Worm (Caenorhabditis elegans): ENCODE measurements around the gene pudl-2.
A peak's percentile ranks its signal among the peaks of the same experiment; 100 is the strongest.

pudl-2 gene

DNA sequence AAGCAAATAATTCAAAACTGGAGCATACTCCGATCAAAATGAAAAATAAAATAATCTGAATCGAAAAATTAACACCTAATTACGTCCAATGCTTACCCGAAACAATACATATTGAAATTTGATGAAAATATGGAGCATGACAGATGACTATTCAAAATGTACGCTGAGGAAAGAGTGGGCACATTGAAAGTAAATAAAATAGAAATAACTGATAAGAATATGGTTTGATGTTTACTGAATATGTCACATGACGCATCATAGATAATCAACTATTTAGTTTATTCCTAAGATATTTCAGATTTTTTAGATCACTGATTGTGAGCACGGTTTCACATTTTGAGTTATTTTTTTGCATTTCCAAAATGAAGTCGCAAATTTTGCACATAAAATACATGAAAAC is 36.3 kb upstream of the pudl-2 start, which contains the start of gene Y54G2A.52:
Y54G2A.52 (minus strand) TSS at position 348 of the 400 bp plus-strand sequence.
- peak; percentile 37; the same call in 1 of the 2 replicates for TF ChIP-seq php-3 (GFP tag; IDR thresholded peaks at IDR 0.05)
- TF ChIP-seq dve-1 (tag; optimal IDR thresholded peaks at IDR 0.05; ENCODE audit: insufficient read depth) = peak; percentile 87
- TF ChIP-seq madf-9 (GFP tag; conservative IDR thresholded peaks at IDR 0.05) = no peak
- TF ChIP-seq skn-1 (tag; optimal IDR thresholded peaks at IDR 0.05) = no peak
- peak in 1 of 2 experiments; percentile 57 for TF ChIP-seq daf-16 (GFP tag; optimal IDR thresholded peaks at IDR 0.05)
- peak; percentile 97 for TF ChIP-seq daf-16 (tag; optimal IDR thresholded peaks at IDR 0.05)
- TF ChIP-seq daf-19 (GFP tag; conservative IDR thresholded peaks at IDR 0.05) = no peak
- TF ChIP-seq nhr-28 (tag; optimal IDR thresholded peaks at IDR 0.05) = peak; percentile 35
- peak; percentile 44 for TF ChIP-seq ztf-7 (tag; optimal IDR thresholded peaks at IDR 0.05)
- peak; percentile 53 for TF ChIP-seq hlh-11 (tag; optimal IDR thresholded peaks at IDR 0.05)
- peak in 1 of 2 experiments; percentile 38 for TF ChIP-seq unc-62 (GFP tag; optimal IDR thresholded peaks at IDR 0.05 in 1 of 2)
- TF ChIP-seq unc-62 (tag; optimal IDR thresholded peaks at IDR 0.05) = no peak
- peak; percentile 52; the same call in 1 of the 2 replicates for TF ChIP-seq dmd-6 (GFP tag; IDR thresholded peaks at IDR 0.05)
- peak; percentile 56 for TF ChIP-seq hlh-30 (tag; optimal IDR thresholded peaks at IDR 0.05; ENCODE audit: insufficient read depth)
- peak; percentile 63 for TF ChIP-seq pqm-1 (tag; optimal IDR thresholded peaks at IDR 0.05)

DNA sequence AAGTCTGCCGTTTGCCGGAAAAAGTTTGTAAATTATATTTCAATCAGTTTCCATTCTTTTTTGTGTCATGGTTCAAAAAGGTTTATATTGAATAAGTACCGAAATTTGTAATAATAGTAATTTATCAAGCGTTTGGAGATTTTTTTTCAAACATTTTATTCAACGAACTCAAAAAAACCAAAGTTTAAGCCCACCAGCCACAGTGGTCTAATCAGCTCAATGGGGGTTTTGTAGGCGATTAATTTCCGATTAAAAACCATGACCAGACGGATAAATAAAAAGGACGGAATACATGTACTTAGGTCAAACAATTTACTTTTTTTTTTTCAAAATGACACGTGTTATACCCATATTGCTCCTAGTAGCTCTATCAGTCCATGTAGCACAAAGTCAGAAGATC is 35.2 kb upstream of the pudl-2 start, which contains the start of gene Y54G2A.10:
Y54G2A.10 (plus strand) TSS at position 301 of the 400 bp plus-strand sequence.
- TF ChIP-seq nhr-48 (tag; optimal IDR thresholded peaks at IDR 0.05) (no peak), snpc-1.2 (GFP tag; IDR thresholded peaks at IDR 0.05) (no peak), nhr-111 (GFP tag; optimal IDR thresholded peaks at IDR 0.05) (no peak), egl-27 (tag; optimal IDR thresholded peaks at IDR 0.05) (no peak), F44E2.7 (GFP tag; IDR thresholded peaks at IDR 0.05) (no peak), Y105C5A.15 (GFP tag; IDR thresholded peaks at IDR 0.05) (no peak), Y48G9A.11 (GFP tag; IDR thresholded peaks at IDR 0.05) (no peak), D1046.2 (GFP tag; IDR thresholded peaks at IDR 0.05) (no peak), nhr-76 (tag; optimal IDR thresholded peaks at IDR 0.05) (no peak), pha-4 (GFP tag; IDR thresholded peaks at IDR 0.05) (no peak), pha-4 (tag; optimal IDR thresholded peaks at IDR 0.05) (no peak), fos-1 (tag; optimal IDR thresholded peaks at IDR 0.05) (no peak), unc-62 (GFP tag; optimal IDR thresholded peaks at IDR 0.05 in 1 of 2) (no peak), unc-62 (tag; optimal IDR thresholded peaks at IDR 0.05) (no peak), sdz-12 (GFP tag; optimal IDR thresholded peaks at IDR 0.05) (no peak), nhr-41 (GFP tag; IDR thresholded peaks at IDR 0.05) (no peak), T26A8.4 (GFP tag; IDR thresholded peaks at IDR 0.05) (no peak), lin-15B (tag; optimal IDR thresholded peaks at IDR 0.05) (no peak), ceh-82 (tag; optimal IDR thresholded peaks at IDR 0.05) (no peak), ztf-7 (tag; optimal IDR thresholded peaks at IDR 0.05) (no peak), nhr-77 (tag; optimal IDR thresholded peaks at IDR 0.05) (no peak), madf-9 (GFP tag; conservative IDR thresholded peaks at IDR 0.05) (no peak)

DNA sequence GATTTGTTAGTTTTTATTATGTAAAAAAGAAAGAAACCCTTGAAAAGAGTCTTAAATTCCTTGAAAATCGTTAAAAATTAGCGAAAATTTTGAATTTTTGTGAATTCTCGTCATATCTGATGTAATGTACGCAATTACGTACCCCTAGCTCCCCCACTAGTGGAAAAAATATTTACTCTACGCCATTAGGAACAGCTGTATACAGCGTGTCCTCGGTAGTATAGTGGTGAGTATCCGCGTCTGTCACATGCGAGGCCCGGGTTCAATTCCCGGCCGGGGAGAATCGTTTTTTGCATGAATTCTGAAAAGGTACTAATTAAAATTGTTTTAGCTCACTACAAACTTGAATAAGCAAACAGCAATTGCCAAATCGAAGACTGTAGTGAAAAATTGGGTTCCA is 34.7 kb upstream of the pudl-2 start:
- peak; percentile 36; the same call in 1 of the 2 replicates for TF ChIP-seq lin-38 (GFP tag; IDR thresholded peaks at IDR 0.05)
- TF ChIP-seq aha-1 (tag) = peak; percentile 49
- no peak for TF ChIP-seq mep-1 (tag; optimal IDR thresholded peaks at IDR 0.05)

DNA sequence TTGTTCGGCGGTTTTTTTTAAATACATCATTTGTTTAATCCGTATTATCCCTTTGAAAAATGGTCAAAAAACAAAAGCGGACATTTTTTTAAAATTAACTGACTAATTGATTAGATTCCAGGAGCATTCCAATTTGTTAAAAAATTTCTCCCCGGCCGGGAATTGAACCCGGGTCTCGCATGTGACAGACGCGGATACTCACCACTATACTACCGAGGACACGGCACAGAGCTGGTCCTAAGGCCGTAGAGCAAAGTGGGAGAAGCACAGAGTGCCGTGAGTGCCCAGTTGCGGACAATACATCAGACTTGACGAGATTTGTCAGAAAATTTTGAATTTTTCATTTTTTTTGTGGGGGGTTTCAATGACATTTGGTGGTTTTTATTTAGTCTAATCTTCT is 33.6 kb upstream of the pudl-2 start:
- TF ChIP-seq nhr-76 (tag; optimal IDR thresholded peaks at IDR 0.05) = no peak
- TF ChIP-seq madf-5 (GFP tag; IDR thresholded peaks at IDR 0.05) = peak in 1 of 2 experiments; percentile 46; a peak in 1 of 4 replicates
- TF ChIP-seq nhr-28 (tag; optimal IDR thresholded peaks at IDR 0.05) = no peak
- peak; percentile 72; the same call in 1 of the 2 replicates for TF ChIP-seq zfp-3 (GFP tag; conservative IDR thresholded peaks at IDR 0.05)
- no peak for TF ChIP-seq egl-27 (tag; optimal IDR thresholded peaks at IDR 0.05)
- TF ChIP-seq rbr-2 (tag; optimal IDR thresholded peaks at IDR 0.05) = no peak
- TF ChIP-seq lim-7 (GFP tag; IDR thresholded peaks at IDR 0.05) = peak; percentile 78
- TF ChIP-seq ztf-7 (tag; optimal IDR thresholded peaks at IDR 0.05) = no peak
- TF ChIP-seq duxl-1 (tag; optimal IDR thresholded peaks at IDR 0.05; ENCODE audit: poor library complexity) = peak; percentile 49
- TF ChIP-seq T20F7.1 (GFP tag; optimal IDR thresholded peaks at IDR 0.05) = no peak
- peak; percentile 65 for TF ChIP-seq Y48G9A.11 (GFP tag; IDR thresholded peaks at IDR 0.05)
- TF ChIP-seq egl-43 (GFP tag; IDR thresholded peaks at IDR 0.05) = peak; percentile 91
- TF ChIP-seq attf-4 (tag; optimal IDR thresholded peaks at IDR 0.05) = no peak
- no peak for TF ChIP-seq ceh-28 (tag; optimal IDR thresholded peaks at IDR 0.05)
- TF ChIP-seq aly-2 (tag; optimal IDR thresholded peaks at IDR 0.05) = no peak
- TF ChIP-seq F49E8.2 (tag; optimal IDR thresholded peaks at IDR 0.05; ENCODE audit: borderline replicate concordance) = peak; percentile 23
- peak; percentile 66 for TF ChIP-seq mdt-29 (GFP tag; IDR thresholded peaks at IDR 0.05)

All from whole organism, L4 larva.